Worm (Caenorhabditis elegans) whole organism, young adult: ENCODE measurements around the gene ZK1290.11.

Experiments used
- B0261.1 ChIP-seq: sonication (generic microtip); optimal IDR thresholded peaks from 2 replicates; lab custom pipeline; 2016; ENCODE audit warnings: mild to moderate bottlenecking, missing genetic modification characterization, moderate library complexity, missing compliant biosample characterization
- B0336.3 ChIP-seq: fragments of 200-800 bp; sonication (Bioruptor generic); IDR thresholded peaks from 2 replicates; pipeline ENCODE4 v1.3.6; 2022; ENCODE audit warnings: missing genetic modification characterization, missing compliant biosample characterization
- C06A6.2 ChIP-seq: fragments of 200-800 bp; sonication (Bioruptor generic); conservative IDR thresholded peaks from 2 replicates; pipeline ENCODE4 v1.3.6; 2022; ENCODE audit warnings: missing genetic modification characterization, missing compliant biosample characterization
- D2030.7 ChIP-seq: fragments of 200-800 bp; sonication (Bioruptor generic); IDR thresholded peaks from 2 replicates; pipeline ENCODE4 v1.3.6; 2022; ENCODE audit warnings: missing genetic modification reagents, missing genetic modification characterization, missing compliant biosample characterization
- F37B4.10 ChIP-seq: fragments of 200-800 bp; sonication (Bioruptor generic); IDR thresholded peaks from 2 replicates; pipeline ENCODE4 v1.3.6; 2022; ENCODE audit warnings: missing genetic modification characterization, missing compliant biosample characterization
- F39B2.1 ChIP-seq: fragments of 200-800 bp; sonication (Bioruptor generic); IDR thresholded peaks from 2 replicates; pipeline ENCODE4 v1.3.6; 2022; ENCODE audit warnings: missing genetic modification reagents, missing genetic modification characterization, missing compliant biosample characterization
- F57A8.1 ChIP-seq: fragments of 200-800 bp; sonication (Bioruptor generic); optimal IDR thresholded peaks from 2 replicates; lab custom pipeline; 2018; ENCODE audit warnings: mild to moderate bottlenecking, missing genetic modification characterization, moderate library complexity, missing compliant biosample characterization
- K11D2.4 ChIP-seq: fragments of 200-800 bp; sonication (Bioruptor generic); IDR thresholded peaks from 2 replicates; pipeline ENCODE4 v1.3.6; 2022; ENCODE audit warnings: missing genetic modification reagents, missing genetic modification characterization, missing compliant biosample characterization
- K12H6.12 ChIP-seq: fragments of 200-800 bp; sonication (Bioruptor generic); optimal IDR thresholded peaks from 2 replicates; lab custom pipeline; 2018; ENCODE audit warnings: mild to moderate bottlenecking, missing genetic modification characterization, missing compliant biosample characterization
- T07F8.4 ChIP-seq: sonication (generic microtip); optimal IDR thresholded peaks from 2 replicates; lab custom pipeline; 2016; ENCODE audit warnings: mild to moderate bottlenecking, missing genetic modification characterization, moderate library complexity, missing compliant biosample characterization
- Y53F4B.3 ChIP-seq: fragments of 200-800 bp; sonication (Bioruptor generic); IDR thresholded peaks from 2 replicates; pipeline ENCODE4 v1.3.6; 2022; ENCODE audit warnings: missing genetic modification reagents, missing genetic modification characterization, missing compliant biosample characterization
- Y53G8AR.9 ChIP-seq: fragments of 200-800 bp; sonication (Bioruptor generic); conservative IDR thresholded peaks from 2 replicates; pipeline ENCODE4 v1.3.6; 2022; ENCODE audit warnings: missing genetic modification reagents, missing genetic modification characterization, missing compliant biosample characterization
- Y56A3A.18 ChIP-seq: fragments of 200-800 bp; sonication (Bioruptor generic); IDR thresholded peaks from 2 replicates; pipeline ENCODE4 v1.3.6; 2022; ENCODE audit warnings: missing genetic modification reagents, missing genetic modification characterization, missing compliant biosample characterization
- Y79H2A.3 ChIP-seq: fragments of 200-800 bp; sonication (Bioruptor generic); conservative IDR thresholded peaks from 2 replicates; pipeline ENCODE4 v1.3.6; 2022; ENCODE audit warnings: missing genetic modification reagents, missing genetic modification characterization, missing compliant biosample characterization
- Y95B8A.8 ChIP-seq: fragments of 200-800 bp; sonication (Bioruptor generic); IDR thresholded peaks from 2 replicates; pipeline ENCODE4 v1.3.6; 2022; ENCODE audit warnings: missing genetic modification reagents, missing genetic modification characterization, missing compliant biosample characterization
- ZK185.1 ChIP-seq: sonication (generic microtip); optimal IDR thresholded peaks from 2 replicates; lab custom pipeline; 2016; ENCODE audit warnings: mild to moderate bottlenecking, missing genetic modification characterization, missing compliant biosample characterization; ENCODE audit not compliant: poor library complexity, severe bottlenecking
- atf-7 ChIP-seq: sonication (generic microtip); optimal IDR thresholded peaks from 2 replicates; lab custom pipeline; 2017; ENCODE audit warnings: mild to moderate bottlenecking, missing genetic modification characterization, missing compliant biosample characterization
- athp-1 ChIP-seq: sonication (generic microtip); optimal IDR thresholded peaks from 2 replicates; lab custom pipeline; 2017; ENCODE audit warnings: mild to moderate bottlenecking, missing genetic modification characterization, missing compliant biosample characterization
- attf-5 ChIP-seq: fragments of 200-800 bp; sonication (Bioruptor generic); optimal IDR thresholded peaks from 2 replicates; lab custom pipeline; 2018; ENCODE audit warnings: mild to moderate bottlenecking, missing genetic modification characterization, missing compliant biosample characterization
- attf-6 ChIP-seq: fragments of 200-800 bp; sonication (Bioruptor generic); IDR thresholded peaks from 2 replicates; pipeline ENCODE4 v1.3.6; 2022; ENCODE audit warnings: missing genetic modification reagents, missing genetic modification characterization, missing compliant biosample characterization
- bed-2 ChIP-seq: fragments of 200-800 bp; sonication (Bioruptor generic); IDR thresholded peaks from 2 replicates; pipeline ENCODE4 v1.3.6; 2022; ENCODE audit warnings: missing genetic modification reagents, missing genetic modification characterization, missing compliant biosample characterization
- cebp-1 ChIP-seq, 2 experiments: fragments of 200-800 bp in 1 of 2; sonication (Bioruptor generic) in 1 of 2; sonication (generic microtip) in 1 of 2; IDR thresholded peaks in 1 of 2; optimal IDR thresholded peaks in 1 of 2; 2 replicates each; pipeline versions ENCODE4 v1.3.6 to Lab custom; 2017 to 2022; ENCODE audit warnings: missing compliant biosample characterization in 2 of 2, missing genetic modification characterization in 2 of 2, mild to moderate bottlenecking in 1 of 2, missing genetic modification reagents in 1 of 2, moderate library complexity in 1 of 2
- ceh-58 ChIP-seq: fragments of 200-800 bp; sonication (Bioruptor generic); IDR thresholded peaks from 2 replicates; pipeline ENCODE4 v1.3.6; 2022; ENCODE audit warnings: missing genetic modification characterization, missing compliant biosample characterization
- chd-7 ChIP-seq: sonication (generic microtip); optimal IDR thresholded peaks from 2 replicates; lab custom pipeline; 2016; ENCODE audit warnings: mild to moderate bottlenecking, missing genetic modification characterization, moderate library complexity, missing compliant biosample characterization
- dox-1 ChIP-seq: fragments of 200-800 bp; sonication (Bioruptor generic); IDR thresholded peaks from 2 replicates; pipeline ENCODE4 v1.3.6; 2022; ENCODE audit warnings: missing genetic modification reagents, missing genetic modification characterization, missing compliant biosample characterization
- fkh-3 ChIP-seq: sonication (generic microtip); optimal IDR thresholded peaks from 2 replicates; lab custom pipeline; 2016; ENCODE audit warnings: mild to moderate bottlenecking, missing genetic modification characterization, missing compliant biosample characterization
- him-1 ChIP-seq: sonication (generic microtip); optimal IDR thresholded peaks from 2 replicates; lab custom pipeline; 2016; ENCODE audit warnings: missing genotype, missing genetic modification reagents, missing genetic modification characterization, missing compliant biosample characterization
- hsf-1 ChIP-seq: fragments of 200-800 bp; sonication (Bioruptor generic); IDR thresholded peaks from 2 replicates; pipeline ENCODE4 v1.3.6; 2022; ENCODE audit warnings: missing genetic modification reagents, missing genetic modification characterization, missing compliant biosample characterization
- let-607 ChIP-seq, 2 experiments: fragments of 200-800 bp in 1 of 2; sonication (Bioruptor generic) in 1 of 2; sonication (generic microtip) in 1 of 2; optimal IDR thresholded peaks; 2 replicates each; lab custom pipeline; 2016 to 2018; ENCODE audit warnings: mild to moderate bottlenecking in 2 of 2, missing compliant biosample characterization in 2 of 2, missing genetic modification characterization in 2 of 2, moderate library complexity in 2 of 2, missing genotype in 1 of 2
- lin-35 ChIP-seq, 3 experiments: fragments of 150-350 bp in 2 of 3; sonication (generic microtip) in 1 of 3; optimal IDR thresholded peaks; 2 replicates each; lab custom pipeline; 2014 to 2018; ENCODE audit warnings: missing biosample characterization in 3 of 3, missing genetic modification characterization in 3 of 3, missing genetic modification reagents in 3 of 3
- lsy-27 ChIP-seq: sonication (generic microtip); optimal IDR thresholded peaks from 2 replicates; lab custom pipeline; 2017; ENCODE audit warnings: missing genetic modification characterization, mild to moderate bottlenecking, missing compliant biosample characterization, antibody characterized with exemption, missing genotype, borderline replicate concordance; ENCODE audit not compliant: insufficient read depth
- madf-6 ChIP-seq: fragments of 200-800 bp; sonication (Bioruptor generic); IDR thresholded peaks from 2 replicates; pipeline ENCODE4 v1.3.6; 2022; ENCODE audit warnings: missing genetic modification reagents, missing genetic modification characterization, missing compliant biosample characterization
- mcd-1 ChIP-seq: fragments of 200-800 bp; sonication (Bioruptor generic); IDR thresholded peaks from 2 replicates; pipeline ENCODE4 v1.3.6; 2022; ENCODE audit warnings: missing genetic modification reagents, missing genetic modification characterization, missing compliant biosample characterization
- mxl-1 ChIP-seq: sonication (generic microtip); optimal IDR thresholded peaks from 2 replicates; lab custom pipeline; 2016; ENCODE audit warnings: missing genetic modification characterization, missing compliant biosample characterization
- nfyb-1 ChIP-seq: fragments of 200-800 bp; sonication (Bioruptor generic); IDR thresholded peaks from 2 replicates; pipeline ENCODE4 v1.3.6; 2022; ENCODE audit warnings: missing genetic modification reagents, missing genetic modification characterization, missing compliant biosample characterization
- pha-4 ChIP-seq: fragments of 150-350 bp; sonication (generic microtip); optimal IDR thresholded peaks from 2 replicates; lab custom pipeline; 2014; ENCODE audit warnings: missing biosample characterization, missing genetic modification reagents, missing genetic modification characterization
- snpc-1.1 ChIP-seq: sonication (generic microtip); optimal IDR thresholded peaks from 2 replicates; lab custom pipeline; 2017; ENCODE audit warnings: missing genetic modification characterization, mild to moderate bottlenecking, missing compliant biosample characterization, antibody characterized with exemption, moderate library complexity, missing genotype, missing genetic modification reagents; ENCODE audit not compliant: insufficient read depth
- somi-1 ChIP-seq: fragments of 200-800 bp; sonication (Bioruptor generic); optimal IDR thresholded peaks from 2 replicates; lab custom pipeline; 2018; ENCODE audit warnings: mild to moderate bottlenecking, missing genetic modification characterization, missing compliant biosample characterization
- sptf-2 ChIP-seq: fragments of 200-800 bp; sonication (Bioruptor generic); optimal IDR thresholded peaks from 2 replicates; lab custom pipeline; 2018; ENCODE audit warnings: mild to moderate bottlenecking, missing genetic modification characterization, missing compliant biosample characterization
- tbp1 ChIP-seq: fragments of 200-800 bp; sonication (Bioruptor generic); optimal IDR thresholded peaks from 2 replicates; lab custom pipeline; 2018; ENCODE audit warnings: mild to moderate bottlenecking, missing genetic modification characterization, missing compliant biosample characterization
- tbx-9 ChIP-seq: sonication (generic microtip); optimal IDR thresholded peaks from 2 replicates; lab custom pipeline; 2016; ENCODE audit warnings: borderline replicate concordance, missing genetic modification characterization, inconsistent platforms, missing compliant biosample characterization
- xnd-1 ChIP-seq: sonication (generic microtip); optimal IDR thresholded peaks from 2 replicates; lab custom pipeline; 2016; ENCODE audit warnings: missing genotype, missing genetic modification reagents, missing genetic modification characterization, missing compliant biosample characterization
- ztf-22 ChIP-seq: fragments of 200-800 bp; sonication (Bioruptor generic); optimal IDR thresholded peaks from 2 replicates; lab custom pipeline; 2018; ENCODE audit warnings: mild to moderate bottlenecking, missing genetic modification characterization, moderate library complexity, missing compliant biosample characterization
- ztf-28 ChIP-seq: fragments of 200-800 bp; sonication (Bioruptor generic); IDR thresholded peaks from 2 replicates; pipeline ENCODE4 v1.3.6; 2022; ENCODE audit warnings: missing genetic modification reagents, missing genetic modification characterization, missing compliant biosample characterization
- ztf-6 ChIP-seq: fragments of 200-800 bp; sonication (Bioruptor generic); IDR thresholded peaks from 2 replicates; pipeline ENCODE4 v1.3.6; 2022; ENCODE audit warnings: missing genetic modification reagents, missing genetic modification characterization, missing compliant biosample characterization

The ZK1290.11 gene

ce11 chrII:7529078-7529683 lies 32.2 kb downstream of the ZK1290.11 start, which contains the start of gene ZK1290.5 (continued):
- TF ChIP-seq mcd-1 (GFP tag; lab: Robert Waterston, UW) = no peak; the same call in 1 of the 2 replicates
- no peak for TF ChIP-seq T07F8.4 (tag; lab: Kevin White, UChicago)
- peak; percentile 86 for TF ChIP-seq K12H6.12 (tag; lab: Kevin White, UChicago)
- TF ChIP-seq pha-4 (tag; lab: Kevin White, UChicago) = peak; percentile 80
- TF ChIP-seq mxl-1 (tag; lab: Kevin White, UChicago) = no peak
- TF ChIP-seq fkh-3 = no peak
- no peak for TF ChIP-seq ztf-28 (GFP tag; lab: Robert Waterston, UW)
- TF ChIP-seq nfyb-1 (GFP tag; lab: Robert Waterston, UW) = peak; percentile 88
- no peak for TF ChIP-seq lin-35 (GFP tag; optimal IDR thresholded peaks at IDR 0.05; lab: Kevin White, UChicago)
- TF ChIP-seq snpc-1.1 (tag; lab: Kevin White, UChicago) = no peak
- no peak for TF ChIP-seq cebp-1 (GFP tag; IDR thresholded peaks at IDR 0.05; lab: Robert Waterston, UW)
- peak; percentile 79 for TF ChIP-seq cebp-1 (tag; optimal IDR thresholded peaks at IDR 0.05; lab: Kevin White, UChicago)
- TF ChIP-seq ZK185.1 (tag; lab: Kevin White, UChicago) = peak; percentile 28
- TF ChIP-seq C06A6.2 (GFP tag; lab: Robert Waterston, UW) = peak; percentile 86
- no peak for TF ChIP-seq Y53F4B.3 (GFP tag; lab: Robert Waterston, UW)
- TF ChIP-seq tbx-9 = no peak
- no peak for TF ChIP-seq attf-6 (GFP tag; lab: Robert Waterston, UW)
- TF ChIP-seq D2030.7 = no peak
- TF ChIP-seq Y79H2A.3 = no peak
- peak; percentile 86 for TF ChIP-seq B0336.3
- TF ChIP-seq xnd-1 = no peak
- TF ChIP-seq F37B4.10 = no peak
- no peak for TF ChIP-seq F57A8.1 (GFP tag; lab: Kevin White, UChicago)
- no peak for TF ChIP-seq him-1 (tag; lab: Kevin White, UChicago)
- TF ChIP-seq B0261.1 (tag; lab: Kevin White, UChicago) = no peak
- no peak for TF ChIP-seq bed-2
- peak; percentile 55 for TF ChIP-seq tbp1
- TF ChIP-seq lsy-27 (tag; lab: Kevin White, UChicago) = no peak
- peak; percentile 93 for TF ChIP-seq hsf-1 (GFP tag; lab: Robert Waterston, UW)
- TF ChIP-seq K11D2.4 (GFP tag; lab: Robert Waterston, UW) = peak; percentile 89

ce11 chrII:7528210-7528609 lies 33.2 kb downstream of the ZK1290.11 start:
- TF ChIP-seq atf-7 (tag; lab: Kevin White, UChicago) (peak; percentile 88), cebp-1 (GFP tag; IDR thresholded peaks at IDR 0.05; lab: Robert Waterston, UW) (no peak), cebp-1 (tag; optimal IDR thresholded peaks at IDR 0.05; lab: Kevin White, UChicago) (no peak), ZK185.1 (tag; lab: Kevin White, UChicago) (peak; percentile 25), dox-1 (no peak), somi-1 (peak; percentile 20), ztf-22 (GFP tag; lab: Kevin White, UChicago) (peak; percentile 28), attf-5 (GFP tag; lab: Kevin White, UChicago) (peak; percentile 46), B0261.1 (tag; lab: Kevin White, UChicago) (no peak), ztf-6 (GFP tag; lab: Robert Waterston, UW) (no peak), Y95B8A.8 (GFP tag; lab: Robert Waterston, UW) (peak; percentile 53; the same call in 1 of the 2 replicates), snpc-1.1 (tag; lab: Kevin White, UChicago) (no peak), let-607 (tag; optimal IDR thresholded peaks at IDR 0.05; lab: Kevin White, UChicago) (peak in 1 of 2 experiments; percentile 62), tbx-9 (no peak), chd-7 (peak; percentile 72), athp-1 (tag; lab: Kevin White, UChicago) (no peak), F39B2.1 (GFP tag; lab: Robert Waterston, UW) (no peak), pha-4 (tag; lab: Kevin White, UChicago) (no peak), Y56A3A.18 (no peak), nfyb-1 (GFP tag; lab: Robert Waterston, UW) (0 out of 2 replicates have a peak, but pooled peaks have one; percentile 37), madf-6 (no peak), F37B4.10 (0 out of 2 replicates have a peak, but pooled peaks have one; percentile 41), sptf-2 (GFP tag; lab: Kevin White, UChicago) (no peak), Y53G8AR.9 (GFP tag; lab: Robert Waterston, UW) (0 out of 2 replicates have a peak, but pooled peaks have one; percentile 30), ceh-58 (GFP tag; lab: Robert Waterston, UW) (no peak)
